Worm (Caenorhabditis elegans): ENCODE measurements around the gene C17C3.24.

DNA sequence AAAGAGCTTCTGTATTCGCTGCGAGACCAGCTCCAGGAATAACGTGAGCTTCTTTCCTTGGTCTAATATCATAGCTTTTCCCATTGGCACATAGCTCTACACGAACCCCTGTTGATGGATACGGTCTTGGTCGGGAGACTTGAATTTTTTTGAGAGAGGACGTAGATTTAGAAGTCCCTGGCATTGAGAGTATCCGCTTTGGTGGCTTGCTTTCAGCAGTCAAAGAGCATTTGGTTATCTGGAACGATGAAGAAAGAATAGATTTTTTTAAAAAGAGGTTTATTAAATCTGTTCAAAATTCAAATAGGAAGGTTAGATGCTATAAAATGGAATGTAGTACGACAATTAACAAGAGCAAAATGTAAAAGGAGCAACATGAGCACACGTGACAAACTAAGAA is 48.1 kb upstream of the C17C3.24 start, which contains the start of gene C17G10.13:
- TF ChIP-seq egl-27 (tag; optimal IDR thresholded peaks at IDR 0.05) = no peak
- no peak for TF ChIP-seq unc-39 (tag; optimal IDR thresholded peaks at IDR 0.05)
- TF ChIP-seq sea-2 (GFP tag; optimal IDR thresholded peaks at IDR 0.05) = no peak
